Worm (Caenorhabditis elegans) whole organism, young adult: ENCODE data around the gene oig-2.
A peak's percentile ranks its signal among the peaks of the same experiment; 100 is the strongest.

Source experiments
- B0261.1 ChIP-seq: sonication (generic microtip); optimal IDR thresholded peaks from 2 replicates; lab custom pipeline; 2016; ENCODE audit warnings: mild to moderate bottlenecking, missing genetic modification characterization, moderate library complexity, missing compliant biosample characterization
- C17E4.6 ChIP-seq: fragments of 200-800 bp; sonication (Bioruptor generic); IDR thresholded peaks from 2 replicates; pipeline ENCODE4 v1.3.6; 2022; ENCODE audit warnings: missing genetic modification reagents, missing genetic modification characterization, missing compliant biosample characterization
- F10E7.11 ChIP-seq: sonication (generic microtip); optimal IDR thresholded peaks from 2 replicates; lab custom pipeline; 2017; ENCODE audit warnings: mild to moderate bottlenecking, missing genetic modification characterization, moderate library complexity, missing compliant biosample characterization
- F49E8.2 ChIP-seq: sonication (generic microtip); optimal IDR thresholded peaks from 3 replicates; lab custom pipeline; 2017; ENCODE audit warnings: missing genetic modification characterization, mild to moderate bottlenecking, missing compliant biosample characterization, antibody characterized with exemption, moderate library complexity; ENCODE audit not compliant: insufficient read depth
- F52B5.7 ChIP-seq: sonication (generic microtip); optimal IDR thresholded peaks from 2 replicates; lab custom pipeline; 2016; ENCODE audit warnings: mild to moderate bottlenecking, missing genetic modification characterization, missing compliant biosample characterization
- K11D2.4 ChIP-seq: fragments of 200-800 bp; sonication (Bioruptor generic); IDR thresholded peaks from 2 replicates; pipeline ENCODE4 v1.3.6; 2022; ENCODE audit warnings: missing genetic modification reagents, missing genetic modification characterization, missing compliant biosample characterization
- Y56A3A.18 ChIP-seq: fragments of 200-800 bp; sonication (Bioruptor generic); IDR thresholded peaks from 2 replicates; pipeline ENCODE4 v1.3.6; 2022; ENCODE audit warnings: missing genetic modification reagents, missing genetic modification characterization, missing compliant biosample characterization
- Y79H2A.3 ChIP-seq: fragments of 200-800 bp; sonication (Bioruptor generic); conservative IDR thresholded peaks from 2 replicates; pipeline ENCODE4 v1.3.6; 2022; ENCODE audit warnings: missing genetic modification reagents, missing genetic modification characterization, missing compliant biosample characterization
- aptf-2 ChIP-seq: fragments of 200-800 bp; sonication (Bioruptor generic); conservative IDR thresholded peaks from 2 replicates; pipeline ENCODE4 v1.3.6; 2022; ENCODE audit warnings: missing genetic modification reagents, missing genetic modification characterization, missing compliant biosample characterization
- aptf-3 ChIP-seq: fragments of 200-800 bp; sonication (Bioruptor generic); IDR thresholded peaks from 2 replicates; pipeline ENCODE4 v1.3.6; 2022; ENCODE audit warnings: missing genetic modification characterization, missing compliant biosample characterization
- atf-7 ChIP-seq: sonication (generic microtip); optimal IDR thresholded peaks from 2 replicates; lab custom pipeline; 2017; ENCODE audit warnings: mild to moderate bottlenecking, missing genetic modification characterization, missing compliant biosample characterization
- cebp-1 ChIP-seq, 2 experiments: fragments of 200-800 bp in 1 of 2; sonication (Bioruptor generic) in 1 of 2; sonication (generic microtip) in 1 of 2; IDR thresholded peaks in 1 of 2; optimal IDR thresholded peaks in 1 of 2; 2 replicates each; pipeline versions ENCODE4 v1.3.6 to Lab custom; 2017 to 2022; ENCODE audit warnings: missing compliant biosample characterization in 2 of 2, missing genetic modification characterization in 2 of 2, mild to moderate bottlenecking in 1 of 2, missing genetic modification reagents in 1 of 2, moderate library complexity in 1 of 2
- dpl-1 ChIP-seq: fragments of 150-350 bp; optimal IDR thresholded peaks from 2 replicates; lab custom pipeline; 2014; ENCODE audit warnings: missing biosample characterization, missing genetic modification reagents, missing genetic modification characterization
- efl-1 ChIP-seq: fragments of 150-350 bp; optimal IDR thresholded peaks from 2 replicates; lab custom pipeline; 2014; ENCODE audit warnings: missing biosample characterization, missing genetic modification reagents, missing genetic modification characterization
- egrh-3 ChIP-seq: fragments of 200-800 bp; sonication (Bioruptor generic); IDR thresholded peaks from 2 replicates; pipeline ENCODE4 v1.3.6; 2022; ENCODE audit warnings: missing genetic modification reagents, missing genetic modification characterization, missing compliant biosample characterization
- ets-4 ChIP-seq: fragments of 200-800 bp; sonication (Bioruptor generic); optimal IDR thresholded peaks from 2 replicates; lab custom pipeline; 2018; ENCODE audit warnings: mild to moderate bottlenecking, missing genetic modification characterization, missing compliant biosample characterization
- gei-17 ChIP-seq: fragments of 200-800 bp; sonication (Bioruptor generic); optimal IDR thresholded peaks from 2 replicates; lab custom pipeline; 2018; ENCODE audit warnings: mild to moderate bottlenecking, missing genetic modification characterization, missing compliant biosample characterization
- hmg-1.2 ChIP-seq: fragments of 200-800 bp; sonication (Bioruptor generic); IDR thresholded peaks from 2 replicates; pipeline ENCODE4 v1.3.6; 2022; ENCODE audit warnings: missing genetic modification reagents, missing genetic modification characterization, missing compliant biosample characterization
- hrde-1 ChIP-seq: sonication (generic microtip); optimal IDR thresholded peaks from 2 replicates; lab custom pipeline; 2016; ENCODE audit warnings: missing genetic modification characterization, mild to moderate bottlenecking, missing compliant biosample characterization, moderate library complexity, missing genotype, missing genetic modification reagents, borderline replicate concordance
- hsf-1 ChIP-seq: fragments of 200-800 bp; sonication (Bioruptor generic); IDR thresholded peaks from 2 replicates; pipeline ENCODE4 v1.3.6; 2022; ENCODE audit warnings: missing genetic modification reagents, missing genetic modification characterization, missing compliant biosample characterization
- lag-1 ChIP-seq: fragments of 200-800 bp; sonication (Bioruptor generic); IDR thresholded peaks from 2 replicates; pipeline ENCODE4 v1.3.6; 2022; ENCODE audit warnings: missing genetic modification reagents, missing genetic modification characterization, missing compliant biosample characterization
- let-607 ChIP-seq, 2 experiments: fragments of 200-800 bp in 1 of 2; sonication (Bioruptor generic) in 1 of 2; sonication (generic microtip) in 1 of 2; optimal IDR thresholded peaks; 2 replicates each; lab custom pipeline; 2016 to 2018; ENCODE audit warnings: mild to moderate bottlenecking in 2 of 2, missing compliant biosample characterization in 2 of 2, missing genetic modification characterization in 2 of 2, moderate library complexity in 2 of 2, missing genotype in 1 of 2
- lin-40 ChIP-seq: sonication (generic microtip); optimal IDR thresholded peaks from 2 replicates; lab custom pipeline; 2016; ENCODE audit warnings: missing genetic modification characterization, mild to moderate bottlenecking, missing compliant biosample characterization, missing genotype, missing genetic modification reagents
- lir-1 ChIP-seq: fragments of 200-800 bp; sonication (Bioruptor generic); conservative IDR thresholded peaks from 2 replicates; pipeline ENCODE4 v1.3.6; 2022; ENCODE audit warnings: missing genetic modification reagents, missing genetic modification characterization, missing compliant biosample characterization
- madf-10 ChIP-seq: sonication (generic microtip); optimal IDR thresholded peaks from 2 replicates; lab custom pipeline; 2016; ENCODE audit warnings: mild to moderate bottlenecking, missing genetic modification characterization, missing compliant biosample characterization
- nfya-2 ChIP-seq: fragments of 200-800 bp; sonication (Bioruptor generic); IDR thresholded peaks from 2 replicates; pipeline ENCODE4 v1.3.6; 2022; ENCODE audit warnings: missing genetic modification reagents, missing genetic modification characterization, missing compliant biosample characterization
- nhr-80 ChIP-seq: sonication (generic microtip); optimal IDR thresholded peaks from 2 replicates; lab custom pipeline; 2016; ENCODE audit warnings: missing genetic modification characterization, missing compliant biosample characterization
- rec-8 ChIP-seq, 2 experiments: sonication (generic microtip); optimal IDR thresholded peaks; 2 replicates each; lab custom pipeline; 2016; ENCODE audit warnings: mild to moderate bottlenecking in 2 of 2, missing genetic modification characterization in 2 of 2, missing genetic modification reagents in 2 of 2, missing genotype in 2 of 2, missing biosample characterization in 1 of 2, missing compliant biosample characterization in 1 of 2, moderate library complexity in 1 of 2
- snpc-1.1 ChIP-seq: sonication (generic microtip); optimal IDR thresholded peaks from 2 replicates; lab custom pipeline; 2017; ENCODE audit warnings: missing genetic modification characterization, mild to moderate bottlenecking, missing compliant biosample characterization, antibody characterized with exemption, moderate library complexity, missing genotype, missing genetic modification reagents; ENCODE audit not compliant: insufficient read depth
- snpc-1.3 ChIP-seq: sonication (generic microtip); optimal IDR thresholded peaks from 2 replicates; lab custom pipeline; 2017; ENCODE audit warnings: missing genetic modification characterization, mild to moderate bottlenecking, missing compliant biosample characterization, antibody characterized with exemption, moderate library complexity, missing genotype, missing genetic modification reagents; ENCODE audit not compliant: insufficient read depth
- snpc-4 ChIP-seq, 5 experiments: fragments of 150-350 bp in 1 of 5; sonication (generic microtip) in 4 of 5; optimal IDR thresholded peaks; 2 replicates each; lab custom pipeline; 2014 to 2018; ENCODE audit warnings: missing genetic modification characterization in 5 of 5, missing biosample characterization in 3 of 5, antibody characterized with exemption in 2 of 5, mild to moderate bottlenecking in 2 of 5, missing compliant biosample characterization in 2 of 5, missing genotype in 2 of 5, moderate library complexity in 2 of 5, missing genetic modification reagents in 1 of 5
- unc-130 ChIP-seq: sonication (generic microtip); optimal IDR thresholded peaks from 2 replicates; lab custom pipeline; 2016; ENCODE audit warnings: missing genetic modification reagents, missing genetic modification characterization, missing compliant biosample characterization
- unc-62 ChIP-seq: fragments of 150-350 bp; optimal IDR thresholded peaks from 2 replicates; lab custom pipeline; 2014; ENCODE audit warnings: missing biosample characterization, missing genetic modification reagents, missing genetic modification characterization
- zfh-2 ChIP-seq: fragments of 200-800 bp; sonication (Bioruptor generic); conservative IDR thresholded peaks from 2 replicates; pipeline ENCODE4 v1.3.6; 2022; ENCODE audit warnings: missing genetic modification reagents, missing genetic modification characterization, missing compliant biosample characterization

Gene oig-2

DNA sequence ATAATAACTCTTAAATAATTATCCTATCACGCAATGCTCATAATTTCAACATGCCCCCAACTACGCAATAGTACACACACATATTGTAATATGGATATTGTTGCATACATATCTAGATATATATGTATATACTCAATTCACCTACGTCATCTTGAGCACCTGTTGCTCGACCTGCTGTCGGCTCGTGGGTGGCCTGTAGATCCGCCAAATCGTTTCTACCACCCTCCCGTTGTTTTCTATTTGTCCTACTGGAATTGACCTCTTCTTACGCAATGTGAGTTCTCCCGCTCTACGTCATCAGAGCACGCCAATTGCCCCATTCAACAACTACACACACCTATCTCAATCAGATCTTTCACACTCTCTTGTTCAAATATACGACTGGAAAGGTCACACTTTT, 22.2 kb downstream of the oig-2 start:
- TF ChIP-seq rec-8 (tag; optimal IDR thresholded peaks at IDR 0.05; lab: Kevin White, UChicago), result no peak
- no peak for TF ChIP-seq gei-17 (GFP tag; lab: Kevin White, UChicago)
- TF ChIP-seq snpc-1.1, result no peak
- TF ChIP-seq hmg-1.2 (GFP tag; lab: Robert Waterston, UW), result no peak
- no peak for TF ChIP-seq lag-1 (GFP tag; lab: Robert Waterston, UW)
- TF ChIP-seq Y56A3A.18 (GFP tag; lab: Robert Waterston, UW), result no peak
- no peak for TF ChIP-seq snpc-4 (GFP tag; optimal IDR thresholded peaks at IDR 0.05; lab: Kevin White, UChicago)
- no peak for TF ChIP-seq snpc-4 (tag; optimal IDR thresholded peaks at IDR 0.05; lab: Kevin White, UChicago)
- TF ChIP-seq F49E8.2, result no peak
- no peak for TF ChIP-seq aptf-3 (GFP tag; lab: Robert Waterston, UW)
- no peak for TF ChIP-seq lir-1 (GFP tag; lab: Robert Waterston, UW)
- no peak for TF ChIP-seq snpc-1.3
- TF ChIP-seq nfya-2, result no peak
- TF ChIP-seq dpl-1 (GFP tag; lab: Kevin White, UChicago), result no peak

DNA sequence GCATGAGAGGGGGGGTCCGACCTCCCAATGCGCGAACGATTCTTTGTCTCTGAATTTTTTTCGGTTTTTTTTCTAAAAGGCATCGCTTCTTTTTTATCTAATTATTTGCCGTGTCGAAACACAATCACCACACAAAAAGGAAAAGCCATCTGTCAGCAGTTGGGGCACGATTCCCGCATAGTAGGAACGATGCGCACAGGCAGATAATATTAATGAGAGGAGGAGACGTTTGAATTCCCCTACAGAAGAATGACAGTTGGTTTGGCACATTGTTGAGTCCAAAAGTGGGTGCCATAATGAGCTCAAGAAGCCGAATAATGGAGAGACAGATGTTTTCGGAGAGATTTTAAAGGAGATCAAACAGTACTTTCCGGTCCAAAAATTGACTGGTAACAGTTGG, 23.3 kb downstream of the oig-2 start:
- TF ChIP-seq unc-130 (GFP tag; lab: Kevin White, UChicago) (no peak), cebp-1 (GFP tag; IDR thresholded peaks at IDR 0.05; lab: Robert Waterston, UW) (no peak), cebp-1 (tag; optimal IDR thresholded peaks at IDR 0.05; lab: Kevin White, UChicago) (no peak)

DNA sequence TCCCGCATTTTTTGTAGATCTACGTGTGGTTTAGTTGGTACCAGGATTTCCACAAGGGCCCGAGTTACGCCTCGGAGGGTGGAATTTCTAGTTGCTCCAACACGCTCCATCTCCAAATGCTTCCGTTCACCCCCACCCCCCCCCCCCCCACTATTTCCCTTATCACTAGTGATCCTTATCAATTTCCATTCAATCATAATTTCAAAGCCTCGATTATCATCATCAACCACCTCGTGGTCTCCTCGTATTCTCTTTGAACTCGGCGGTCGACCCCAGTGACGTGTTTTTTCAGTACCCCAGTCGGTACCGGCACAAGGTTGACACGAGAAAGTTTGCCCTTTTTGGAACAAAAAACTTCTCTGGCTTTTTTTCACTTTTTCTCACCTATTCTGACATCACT, 25.1 kb downstream of the oig-2 start:
- TF ChIP-seq dpl-1 (GFP tag; lab: Kevin White, UChicago), result no peak
- no peak for TF ChIP-seq aptf-2 (GFP tag; lab: Robert Waterston, UW)
- no peak for TF ChIP-seq hrde-1 (tag; lab: Kevin White, UChicago)
- no peak for TF ChIP-seq let-607 (tag; optimal IDR thresholded peaks at IDR 0.05; lab: Kevin White, UChicago)
- no peak for TF ChIP-seq egrh-3 (GFP tag; lab: Robert Waterston, UW)
- no peak for TF ChIP-seq B0261.1 (tag; lab: Kevin White, UChicago)
- no peak for TF ChIP-seq F52B5.7
- TF ChIP-seq lin-40, result no peak
- TF ChIP-seq F10E7.11 (tag; lab: Kevin White, UChicago), result no peak
- no peak for TF ChIP-seq madf-10 (tag; lab: Kevin White, UChicago)
- no peak for TF ChIP-seq hsf-1 (GFP tag; lab: Robert Waterston, UW)
- no peak for TF ChIP-seq zfh-2
- no peak for TF ChIP-seq C17E4.6
- TF ChIP-seq Y79H2A.3 (GFP tag; lab: Robert Waterston, UW), result no peak
- no peak for TF ChIP-seq efl-1 (GFP tag; lab: Kevin White, UChicago)

DNA sequence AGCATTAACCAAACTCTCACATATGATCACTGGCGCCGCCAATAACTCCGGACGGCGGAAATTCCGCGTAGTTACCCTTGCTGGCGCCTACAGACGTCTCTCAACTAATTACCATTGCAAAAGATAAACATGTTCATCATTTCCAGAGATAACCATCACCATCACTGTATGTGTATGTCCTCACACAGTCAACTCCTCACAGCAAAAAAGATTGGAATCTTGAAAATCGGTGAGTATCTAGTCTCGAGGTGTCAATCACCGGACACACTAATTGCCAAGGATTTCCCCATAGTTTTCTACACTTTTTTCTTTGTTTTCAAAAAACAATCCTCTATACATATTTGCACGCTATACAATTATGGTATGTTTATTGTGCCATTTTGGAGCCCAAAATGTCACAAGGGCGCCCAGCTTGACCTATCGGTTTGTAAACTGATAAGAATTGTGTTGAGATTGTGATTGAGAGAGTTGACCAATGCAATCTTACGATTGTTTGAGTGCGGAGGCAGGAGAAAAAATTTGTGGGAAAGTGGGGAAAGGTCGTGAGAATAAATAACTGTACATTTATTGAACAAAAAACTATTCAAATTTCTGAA, 25.9 kb downstream of the oig-2 start:
- TF ChIP-seq ets-4 (GFP tag; lab: Kevin White, UChicago) (no peak), K11D2.4 (GFP tag; lab: Robert Waterston, UW) (no peak), F52B5.7 (no peak), atf-7 (tag; lab: Kevin White, UChicago) (no peak), nhr-80 (tag; lab: Kevin White, UChicago) (peak; percentile 26), unc-62 (GFP tag; lab: Kevin White, UChicago) (peak; percentile 80)
